Worm (Caenorhabditis elegans) whole organism, L4/young adult: ENCODE measurements around the gene srz-14.

Experiments
- W03F9.2 ChIP-seq: fragments of 150-350 bp; optimal IDR thresholded peaks from 2 replicates; lab custom pipeline; 2014; ENCODE audit warnings: missing biosample characterization, missing genetic modification characterization
- dao-5 ChIP-seq: sonication (generic microtip); optimal IDR thresholded peaks from 2 replicates; lab custom pipeline; 2016; ENCODE audit warnings: missing genotype, missing genetic modification characterization, moderate library complexity, missing compliant biosample characterization
- him-1 ChIP-seq: sonication (generic microtip); optimal IDR thresholded peaks from 2 replicates; lab custom pipeline; 2016; ENCODE audit warnings: missing genotype, missing genetic modification reagents, missing genetic modification characterization, missing compliant biosample characterization

DNA sequence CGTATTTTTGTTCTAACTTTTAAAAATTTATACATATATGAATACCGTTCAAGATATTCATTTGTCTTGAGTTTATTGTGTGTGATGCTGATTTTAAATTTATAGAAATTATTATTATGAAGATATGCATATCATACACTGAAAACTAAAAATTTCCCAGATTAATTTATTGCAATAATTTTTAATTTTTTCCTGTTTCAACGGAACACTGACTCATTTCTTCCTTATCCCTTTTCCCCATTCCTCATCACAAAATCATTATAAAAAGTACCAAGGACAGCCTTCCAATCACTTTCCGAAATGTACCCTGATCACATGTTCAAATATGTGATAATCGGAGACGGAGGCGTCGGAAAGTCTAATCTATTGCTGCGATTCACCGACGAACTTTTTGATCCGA, 11.2 kb downstream of the srz-14 start, which contains the start of gene rabr-4:
- TF ChIP-seq dao-5 (no peak), him-1 (tag; lab: Kevin White, UChicago) (no peak), W03F9.2 (tag; lab: Kevin White, UChicago) (no peak)
